Worm (Caenorhabditis elegans): ENCODE measurements around the gene lgc-41.

DNA sequence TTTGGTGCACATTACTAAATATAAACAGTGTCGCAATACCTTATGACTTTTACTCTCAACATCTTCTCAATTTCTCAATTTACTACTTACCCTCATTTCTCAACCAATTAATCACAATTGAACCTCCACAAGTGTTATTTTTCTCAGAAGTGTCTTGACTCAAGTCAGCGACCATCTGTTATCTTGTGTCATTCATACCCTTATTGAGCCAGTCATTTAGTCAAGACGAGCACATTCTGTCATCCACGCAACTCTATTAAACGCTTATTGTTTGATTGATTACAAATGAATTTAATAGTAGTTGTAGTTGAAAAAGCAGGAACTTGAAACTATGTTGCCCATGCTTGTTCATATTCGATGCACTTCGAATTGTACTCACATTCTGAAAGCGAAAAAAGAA lies 49.3 kb downstream of the lgc-41 start:
- TF ChIP-seq ama-1 (optimal IDR thresholded peaks at IDR 0.05) (no peak), B0310.2 (tag; optimal IDR thresholded peaks at IDR 0.05) (no peak), scrt-1 (GFP tag; IDR thresholded peaks at IDR 0.05) (no peak), F13C5.2 (tag; optimal IDR thresholded peaks at IDR 0.05) (no peak), sea-1 (GFP tag; conservative IDR thresholded peaks at IDR 0.05) (no peak), aly-1 (tag; optimal IDR thresholded peaks at IDR 0.05) (no peak), flt-1 (GFP tag; IDR thresholded peaks at IDR 0.05) (no peak), hnd-1 (tag; optimal IDR thresholded peaks at IDR 0.05) (no peak), hmbx-1 (tag; optimal IDR thresholded peaks at IDR 0.05) (no peak), tra-4 (tag; optimal IDR thresholded peaks at IDR 0.05) (no peak), hmg-4 (GFP tag; optimal IDR thresholded peaks at IDR 0.05) (no peak), ets-7 (tag; optimal IDR thresholded peaks at IDR 0.05) (no peak)

Measured in whole organism, early embryonic.